Worm (Caenorhabditis elegans) whole organism, early embryonic: Measurements from ENCODE around the gene Y39G8B.9.

Source experiments
- B0310.2 ChIP-seq: sonication (generic microtip); optimal IDR thresholded peaks from 2 replicates; lab custom pipeline; 2016; ENCODE audit warnings: mild to moderate bottlenecking, missing genetic modification characterization, missing compliant biosample characterization
- F13C5.2 ChIP-seq: sonication (generic microtip); optimal IDR thresholded peaks from 2 replicates; lab custom pipeline; 2017; ENCODE audit warnings: mild to moderate bottlenecking, missing genetic modification characterization, inconsistent platforms, missing compliant biosample characterization
- aly-1 ChIP-seq: sonication (generic microtip); optimal IDR thresholded peaks from 2 replicates; lab custom pipeline; 2016; ENCODE audit warnings: missing genetic modification characterization, missing compliant biosample characterization
- ama-1 ChIP-seq: fragments of 150-350 bp; optimal IDR thresholded peaks from 2 replicates; lab custom pipeline; 2014
- ceh-13 ChIP-seq: fragments of 200-800 bp; sonication (Bioruptor generic); optimal IDR thresholded peaks from 2 replicates; lab custom pipeline; 2018; ENCODE audit warnings: mild to moderate bottlenecking, missing genetic modification characterization, missing compliant biosample characterization
- ceh-36 ChIP-seq: sonication (generic microtip); optimal IDR thresholded peaks from 2 replicates; lab custom pipeline; 2016; ENCODE audit warnings: missing genetic modification characterization, inconsistent platforms, missing compliant biosample characterization
- ets-7 ChIP-seq: sonication (generic microtip); optimal IDR thresholded peaks from 2 replicates; lab custom pipeline; 2016; ENCODE audit warnings: missing genotype, missing genetic modification characterization, missing compliant biosample characterization
- flt-1 ChIP-seq: fragments of 200-800 bp; sonication (Bioruptor generic); IDR thresholded peaks from 2 replicates; pipeline ENCODE4 v1.3.6; 2022; ENCODE audit warnings: missing genetic modification characterization, missing compliant biosample characterization
- hmbx-1 ChIP-seq: sonication (generic microtip); optimal IDR thresholded peaks from 2 replicates; lab custom pipeline; 2016; ENCODE audit warnings: mild to moderate bottlenecking, missing genetic modification characterization, missing compliant biosample characterization
- hmg-4 ChIP-seq: fragments of 200-800 bp; sonication (Bioruptor generic); optimal IDR thresholded peaks from 2 replicates; lab custom pipeline; 2018; ENCODE audit warnings: mild to moderate bottlenecking, missing genetic modification characterization, missing compliant biosample characterization
- hnd-1 ChIP-seq: sonication (generic microtip); optimal IDR thresholded peaks from 2 replicates; lab custom pipeline; 2016; ENCODE audit warnings: missing genetic modification characterization, missing compliant biosample characterization
- pes-1 ChIP-seq: fragments of 200-800 bp; sonication (Bioruptor generic); IDR thresholded peaks from 2 replicates; pipeline ENCODE4 v1.3.6; 2022; ENCODE audit warnings: missing genetic modification reagents, missing genetic modification characterization, missing compliant biosample characterization
- scrt-1 ChIP-seq: fragments of 200-800 bp; sonication (Bioruptor generic); IDR thresholded peaks from 2 replicates; pipeline ENCODE4 v1.3.6; 2022; ENCODE audit warnings: missing genetic modification characterization, missing compliant biosample characterization
- sea-1 ChIP-seq: fragments of 200-800 bp; sonication (Bioruptor generic); conservative IDR thresholded peaks from 2 replicates; pipeline ENCODE4 v1.3.6; 2022; ENCODE audit warnings: missing genetic modification characterization, missing compliant biosample characterization
- tbx-11 ChIP-seq: fragments of 200-800 bp; sonication (Bioruptor generic); IDR thresholded peaks from 2 replicates; pipeline ENCODE4 v1.3.6; 2022; ENCODE audit warnings: missing genetic modification characterization, missing compliant biosample characterization
- tbx-37 ChIP-seq: fragments of 200-800 bp; sonication (Bioruptor generic); conservative IDR thresholded peaks from 2 replicates; pipeline ENCODE4 v1.3.6; 2022; ENCODE audit warnings: missing genetic modification reagents, missing genetic modification characterization, missing compliant biosample characterization
- tra-4 ChIP-seq: sonication (generic microtip); optimal IDR thresholded peaks from 2 replicates; lab custom pipeline; 2017; ENCODE audit warnings: missing genetic modification characterization, missing compliant biosample characterization

Gene Y39G8B.9

ce11 chrII:14005183-14005582, 24.0 kb downstream of the Y39G8B.9 start:
- no peak for TF ChIP-seq ama-1
- TF ChIP-seq pes-1 (GFP tag; lab: Robert Waterston, UW): no peak
- no peak for TF ChIP-seq ceh-13 (GFP tag; lab: Kevin White, UChicago)
- TF ChIP-seq aly-1 (tag; lab: Kevin White, UChicago): no peak
- no peak for TF ChIP-seq tra-4
- no peak for TF ChIP-seq sea-1 (GFP tag; lab: Robert Waterston, UW)
- no peak for TF ChIP-seq ets-7
- no peak for TF ChIP-seq flt-1 (GFP tag; lab: Robert Waterston, UW)

- TF ChIP-seq tra-4 (no peak), sea-1 (GFP tag; lab: Robert Waterston, UW) (no peak), scrt-1 (GFP tag; lab: Robert Waterston, UW) (no peak), tbx-11 (GFP tag; lab: Robert Waterston, UW) (no peak), ets-7 (no peak), ama-1 (no peak), ceh-36 (tag; lab: Kevin White, UChicago) (no peak), hnd-1 (tag; lab: Kevin White, UChicago) (no peak), aly-1 (tag; lab: Kevin White, UChicago) (no peak), ceh-13 (GFP tag; lab: Kevin White, UChicago) (no peak), pes-1 (GFP tag; lab: Robert Waterston, UW) (no peak), hmg-4 (GFP tag; lab: Kevin White, UChicago) (no peak), hmbx-1 (tag; lab: Kevin White, UChicago) (no peak)
Observed at ce11 chrII:14006210-14006609, 25.0 kb downstream of the Y39G8B.9 start, which contains the start of gene F01D5.6. F01D5.6 (plus strand) TSS chrII:14006510.

ce11 chrII:14008359-14008758, 27.2 kb downstream of the Y39G8B.9 start, which contains the start of gene F01D5.7:
F01D5.7 (plus strand) TSS chrII:14008659.
- TF ChIP-seq tbx-11 (GFP tag; lab: Robert Waterston, UW) (no peak), ets-7 (no peak), ama-1 (no peak), tra-4 (no peak), tbx-37 (GFP tag; lab: Robert Waterston, UW) (no peak), hnd-1 (tag; lab: Kevin White, UChicago) (no peak), scrt-1 (GFP tag; lab: Robert Waterston, UW) (no peak), ceh-13 (GFP tag; lab: Kevin White, UChicago) (no peak), hmg-4 (GFP tag; lab: Kevin White, UChicago) (no peak), F13C5.2 (tag; lab: Kevin White, UChicago) (no peak), ceh-36 (tag; lab: Kevin White, UChicago) (no peak), flt-1 (GFP tag; lab: Robert Waterston, UW) (no peak), aly-1 (tag; lab: Kevin White, UChicago) (no peak), sea-1 (GFP tag; lab: Robert Waterston, UW) (no peak), B0310.2 (no peak), hmbx-1 (tag; lab: Kevin White, UChicago) (no peak), pes-1 (GFP tag; lab: Robert Waterston, UW) (no peak)

- TF ChIP-seq ceh-36 (tag; lab: Kevin White, UChicago) (no peak), B0310.2 (no peak), pes-1 (GFP tag; lab: Robert Waterston, UW) (no peak), tra-4 (no peak), ama-1 (no peak)
Observed at ce11 chrII:14010656-14011376, 29.7 kb downstream of the Y39G8B.9 start, which contains the start of gene F01D5.8. F01D5.8 (plus strand) TSS chrII:14010706.

- TF ChIP-seq ceh-13 (GFP tag; lab: Kevin White, UChicago) (no peak), hnd-1 (tag; lab: Kevin White, UChicago) (no peak), aly-1 (tag; lab: Kevin White, UChicago) (no peak), scrt-1 (GFP tag; lab: Robert Waterston, UW) (no peak), flt-1 (GFP tag; lab: Robert Waterston, UW) (no peak), tra-4 (no peak), ama-1 (no peak), ceh-36 (tag; lab: Kevin White, UChicago) (no peak), ets-7 (no peak)
Observed at ce11 chrII:14014637-14015036, 33.5 kb downstream of the Y39G8B.9 start.

ce11 chrII:14016865-14017264, 35.7 kb downstream of the Y39G8B.9 start, which contains the start of gene cyp-37A1:
cyp-37A1 (minus strand) TSS chrII:14016965.
- TF ChIP-seq scrt-1 (GFP tag; lab: Robert Waterston, UW): no peak
- no peak for TF ChIP-seq hmg-4 (GFP tag; lab: Kevin White, UChicago)
- TF ChIP-seq tra-4: no peak
- no peak for TF ChIP-seq pes-1 (GFP tag; lab: Robert Waterston, UW)
- no peak for TF ChIP-seq aly-1 (tag; lab: Kevin White, UChicago)
- TF ChIP-seq hnd-1 (tag; lab: Kevin White, UChicago): no peak
- no peak for TF ChIP-seq tbx-11 (GFP tag; lab: Robert Waterston, UW)
- no peak for TF ChIP-seq F13C5.2 (tag; lab: Kevin White, UChicago)
- no peak for TF ChIP-seq ceh-13 (GFP tag; lab: Kevin White, UChicago)
- no peak for TF ChIP-seq flt-1 (GFP tag; lab: Robert Waterston, UW)
- TF ChIP-seq tbx-37 (GFP tag; lab: Robert Waterston, UW): no peak
- TF ChIP-seq B0310.2: no peak
- TF ChIP-seq ama-1: no peak
- TF ChIP-seq hmbx-1 (tag; lab: Kevin White, UChicago): no peak
- no peak for TF ChIP-seq ets-7
- no peak for TF ChIP-seq ceh-36 (tag; lab: Kevin White, UChicago)
- no peak for TF ChIP-seq sea-1 (GFP tag; lab: Robert Waterston, UW)

- no peak for TF ChIP-seq hnd-1 (tag; lab: Kevin White, UChicago)
- no peak for TF ChIP-seq tbx-37 (GFP tag; lab: Robert Waterston, UW)
- TF ChIP-seq F13C5.2 (tag; lab: Kevin White, UChicago): peak; percentile 24
- TF ChIP-seq ama-1: peak; percentile 78
- TF ChIP-seq hmg-4 (GFP tag; lab: Kevin White, UChicago): peak; percentile 68
Observed at ce11 chrII:14018192-14018591, 37.0 kb downstream of the Y39G8B.9 start.
